Fruit fly (Drosophila melanogaster) whole organism, pupa: Measurements from ENCODE around the gene CG18666.
A peak's percentile ranks its signal among the peaks of the same experiment; 100 is the strongest.

Experiments used
- CG10348 ChIP-seq: fragments of 200-800 bp; sonication (Bioruptor generic); IDR thresholded peaks from 2 replicates; pipeline ENCODE4 v1.3.6; 2022; ENCODE audit warnings: missing biosample characterization, missing genetic modification characterization
- CG12605 ChIP-seq: fragments of 200-800 bp; sonication (Bioruptor generic); IDR thresholded peaks from 2 replicates; pipeline ENCODE4 v1.3.6; 2022; ENCODE audit warnings: missing biosample characterization, missing genetic modification characterization
- CG13204 ChIP-seq: fragments of 200-800 bp; sonication (Bioruptor generic); optimal IDR thresholded peaks from 2 replicates; lab custom pipeline; 2018; ENCODE audit warnings: missing biosample characterization, mild to moderate bottlenecking, missing genetic modification characterization, moderate library complexity
- CG14655 ChIP-seq: fragments of 200-800 bp; sonication (Bioruptor generic); optimal IDR thresholded peaks from 3 replicates; lab custom pipeline; 2017; ENCODE audit warnings: mild to moderate bottlenecking, missing biosample characterization, missing genetic modification reagents, missing genetic modification characterization
- CG15710 ChIP-seq: fragments of 200-800 bp; sonication (Bioruptor generic); optimal IDR thresholded peaks from 2 replicates; lab custom pipeline; 2018; ENCODE audit warnings: missing biosample characterization, mild to moderate bottlenecking, missing genetic modification characterization, moderate library complexity
- CG17806 ChIP-seq: fragments of 200-800 bp; sonication (Bioruptor generic); optimal IDR thresholded peaks from 2 replicates; lab custom pipeline; 2018; ENCODE audit warnings: missing biosample characterization, mild to moderate bottlenecking, missing genetic modification characterization, moderate library complexity
- CG32121 ChIP-seq: fragments of 200-800 bp; sonication (Bioruptor generic); IDR thresholded peaks from 2 replicates; pipeline ENCODE4 v1.3.6; 2022; ENCODE audit warnings: missing biosample characterization, missing genetic modification characterization
- CG34367 ChIP-seq: fragments of 200-800 bp; sonication (Bioruptor generic); optimal IDR thresholded peaks from 2 replicates; lab custom pipeline; 2018; ENCODE audit warnings: missing biosample characterization, mild to moderate bottlenecking, missing genetic modification characterization
- CG4496 ChIP-seq: fragments of 200-800 bp; sonication (Bioruptor generic); IDR thresholded peaks from 3 replicates; pipeline ENCODE4 v1.3.6; 2022; ENCODE audit warnings: missing biosample characterization, missing genetic modification characterization
- CG8159 ChIP-seq: fragments of 200-800 bp; sonication (Bioruptor generic); optimal IDR thresholded peaks from 3 replicates; lab custom pipeline; 2018; ENCODE audit warnings: missing biosample characterization, mild to moderate bottlenecking, missing genetic modification characterization, moderate library complexity
- CG8301 ChIP-seq: fragments of 200-800 bp; sonication (Bioruptor generic); optimal IDR thresholded peaks from 2 replicates; lab custom pipeline; 2018; ENCODE audit warnings: missing biosample characterization, mild to moderate bottlenecking, missing genetic modification characterization
- CG9948 ChIP-seq: fragments of 200-800 bp; sonication (Bioruptor generic); optimal IDR thresholded peaks from 2 replicates; lab custom pipeline; 2018; ENCODE audit warnings: missing biosample characterization, mild to moderate bottlenecking, missing genetic modification characterization, moderate library complexity
- D1 ChIP-seq: fragments of 200-800 bp; sonication (Bioruptor generic); optimal IDR thresholded peaks from 2 replicates; lab custom pipeline; 2018; ENCODE audit warnings: missing biosample characterization, mild to moderate bottlenecking, missing genetic modification characterization, moderate library complexity
- EcR ChIP-seq: fragments of 200-800 bp; sonication (Bioruptor generic); optimal IDR thresholded peaks from 3 replicates; lab custom pipeline; 2019; ENCODE audit warnings: missing biosample characterization, missing genetic modification characterization, mild to moderate bottlenecking, moderate library complexity, missing genetic modification reagents
- Ets98B ChIP-seq: fragments of 200-800 bp; sonication (Bioruptor generic); IDR thresholded peaks from 2 replicates; pipeline ENCODE4 v1.3.6; 2022; ENCODE audit warnings: missing biosample characterization, missing genetic modification characterization
- Pif1A ChIP-seq: fragments of 200-800 bp; sonication (Bioruptor generic); optimal IDR thresholded peaks from 3 replicates; lab custom pipeline; 2016; ENCODE audit warnings: missing biosample characterization, missing genetic modification characterization
- Pif1B ChIP-seq: fragments of 200-800 bp; sonication (Bioruptor generic); optimal IDR thresholded peaks from 3 replicates; lab custom pipeline; 2016; ENCODE audit warnings: missing biosample characterization, missing genetic modification characterization
- Snoo ChIP-seq: fragments of 200-800 bp; sonication (Bioruptor generic); optimal IDR thresholded peaks from 3 replicates; lab custom pipeline; 2017; ENCODE audit warnings: missing biosample characterization, mild to moderate bottlenecking, missing genetic modification characterization, inconsistent platforms
- fd96Ca ChIP-seq: fragments of 200-800 bp; sonication (Bioruptor generic); IDR thresholded peaks from 3 replicates; pipeline ENCODE4 v1.3.6; 2022; ENCODE audit warnings: missing biosample characterization, missing genetic modification characterization
- gl ChIP-seq: fragments of 200-800 bp; sonication (Bioruptor generic); optimal IDR thresholded peaks from 2 replicates; lab custom pipeline; 2018; ENCODE audit warnings: missing biosample characterization, mild to moderate bottlenecking, missing genetic modification characterization
- rn ChIP-seq: fragments of 200-800 bp; sonication (Bioruptor generic); IDR thresholded peaks from 2 replicates; pipeline ENCODE4 v1.3.6; 2022; ENCODE audit warnings: missing biosample characterization, missing genetic modification characterization

CG18666 gene

dm6 chr2L:11034495-11034894, at the start of gene CG18666:
CG18666 (plus strand) TSS chr2L:11034795.
- no peak for TF ChIP-seq Pif1A (GFP tag; lab: Kevin White, UChicago)
- no peak for TF ChIP-seq CG32121
- TF ChIP-seq CG15710 = no peak
- no peak for TF ChIP-seq fd96Ca
- TF ChIP-seq CG8301 = no peak
- no peak for TF ChIP-seq CG8159 (tag; lab: Kevin White, UChicago)
- no peak for TF ChIP-seq gl
- TF ChIP-seq CG10348 (GFP tag; lab: Robert Waterston, UW) = no peak
- no peak for TF ChIP-seq EcR (GFP tag; lab: Kevin White, UChicago)

- TF ChIP-seq CG17806 (tag; lab: Kevin White, UChicago) (peak; percentile 6), rn (no peak), Ets98B (GFP tag; lab: Robert Waterston, UW) (peak; percentile 70), CG4496 (GFP tag; lab: Robert Waterston, UW) (peak; percentile 52; the same call in 2 of the 3 replicates), CG32121 (peak; percentile 46)
Observed at dm6 chr2L:10986138-10986537, 48.5 kb upstream of the CG18666 start.

dm6 chr2L:10987370-10987853, 47.2 kb upstream of the CG18666 start, which contains the start of the genes piwi and CG12253:
piwi (minus strand) TSS chr2L:10987420.
CG12253 (plus strand) TSS chr2L:10987806.
- TF ChIP-seq CG34367 (peak; percentile 70), CG15710 (peak; percentile 85), Ets98B (GFP tag; lab: Robert Waterston, UW) (no peak), CG12605 (GFP tag; lab: Robert Waterston, UW) (no peak), Pif1B (GFP tag; lab: Kevin White, UChicago) (no peak), Snoo (tag; lab: Kevin White, UChicago) (peak; percentile 55), CG13204 (GFP tag; lab: Kevin White, UChicago) (no peak), CG9948 (tag; lab: Kevin White, UChicago) (peak; percentile 74), Pif1A (GFP tag; lab: Kevin White, UChicago) (no peak)

DNA sequence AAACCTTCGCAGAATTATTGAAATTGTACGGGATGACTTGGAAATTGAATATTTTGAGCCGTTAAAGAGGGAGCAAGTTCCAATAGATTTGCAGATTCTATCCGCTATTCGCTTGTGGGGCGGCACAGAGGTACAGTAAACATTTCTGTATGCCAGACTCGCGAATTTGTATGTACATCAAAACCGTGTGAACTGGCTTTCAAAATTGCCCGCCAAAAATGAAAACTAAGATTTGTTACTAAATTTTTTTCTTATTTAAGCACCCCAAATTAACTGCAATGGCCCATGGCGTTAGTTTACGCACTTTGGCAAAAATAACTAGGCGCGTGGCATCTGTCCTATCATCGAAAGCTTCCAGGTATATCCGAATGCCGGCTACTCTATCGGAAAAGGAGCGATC, 46.6 kb upstream of the CG18666 start:
- TF ChIP-seq Pif1B (GFP tag; lab: Kevin White, UChicago) = no peak
- no peak for TF ChIP-seq gl

dm6 chr2L:10989162-10989561, 45.4 kb upstream of the CG18666 start, which contains the start of gene TTLL4A:
TTLL4A (plus strand) TSS chr2L:10989401.
- TF ChIP-seq CG13204 (GFP tag; lab: Kevin White, UChicago) = no peak
- TF ChIP-seq Ets98B (GFP tag; lab: Robert Waterston, UW) = no peak
- no peak for TF ChIP-seq CG4496 (GFP tag; lab: Robert Waterston, UW)
- no peak for TF ChIP-seq CG17806 (tag; lab: Kevin White, UChicago)
- no peak for TF ChIP-seq CG8159 (tag; lab: Kevin White, UChicago)
- TF ChIP-seq CG8301 = no peak
- no peak for TF ChIP-seq CG10348 (GFP tag; lab: Robert Waterston, UW)
- no peak for TF ChIP-seq CG32121
- no peak for TF ChIP-seq EcR (GFP tag; lab: Kevin White, UChicago)

- TF ChIP-seq rn (no peak), gl (no peak), CG14655 (GFP tag; lab: Kevin White, UChicago) (no peak), fd96Ca (no peak), EcR (GFP tag; lab: Kevin White, UChicago) (no peak), CG4496 (GFP tag; lab: Robert Waterston, UW) (no peak), Ets98B (GFP tag; lab: Robert Waterston, UW) (no peak), Pif1B (GFP tag; lab: Kevin White, UChicago) (no peak), CG8159 (tag; lab: Kevin White, UChicago) (no peak), CG32121 (no peak), CG13204 (GFP tag; lab: Kevin White, UChicago) (no peak)
Observed at dm6 chr2L:11001376-11002122, 33.0 kb upstream of the CG18666 start, which contains the start of the genes aub and lectin-33A. aub (minus strand) TSS chr2L:11001476. lectin-33A (plus strand) TSS chr2L:11002072.

- TF ChIP-seq Snoo (tag; lab: Kevin White, UChicago) (peak; percentile 83), Ets98B (GFP tag; lab: Robert Waterston, UW) (no peak), D1 (tag; lab: Kevin White, UChicago) (no peak), rn (no peak), CG12605 (GFP tag; lab: Robert Waterston, UW) (no peak), Pif1A (GFP tag; lab: Kevin White, UChicago) (no peak), EcR (GFP tag; lab: Kevin White, UChicago) (no peak), Pif1B (GFP tag; lab: Kevin White, UChicago) (no peak), CG17806 (tag; lab: Kevin White, UChicago) (peak; percentile 30), gl (peak; percentile 51), CG8159 (tag; lab: Kevin White, UChicago) (no peak)
Observed at dm6 chr2L:11003925-11004673, 30.5 kb upstream of the CG18666 start, which contains the start of gene RpL9. RpL9 (minus strand) TSS chr2L:11004189.
